Fruit fly (Drosophila melanogaster): Measurements from ENCODE around the gene Sugb.

Sugb gene

DNA sequence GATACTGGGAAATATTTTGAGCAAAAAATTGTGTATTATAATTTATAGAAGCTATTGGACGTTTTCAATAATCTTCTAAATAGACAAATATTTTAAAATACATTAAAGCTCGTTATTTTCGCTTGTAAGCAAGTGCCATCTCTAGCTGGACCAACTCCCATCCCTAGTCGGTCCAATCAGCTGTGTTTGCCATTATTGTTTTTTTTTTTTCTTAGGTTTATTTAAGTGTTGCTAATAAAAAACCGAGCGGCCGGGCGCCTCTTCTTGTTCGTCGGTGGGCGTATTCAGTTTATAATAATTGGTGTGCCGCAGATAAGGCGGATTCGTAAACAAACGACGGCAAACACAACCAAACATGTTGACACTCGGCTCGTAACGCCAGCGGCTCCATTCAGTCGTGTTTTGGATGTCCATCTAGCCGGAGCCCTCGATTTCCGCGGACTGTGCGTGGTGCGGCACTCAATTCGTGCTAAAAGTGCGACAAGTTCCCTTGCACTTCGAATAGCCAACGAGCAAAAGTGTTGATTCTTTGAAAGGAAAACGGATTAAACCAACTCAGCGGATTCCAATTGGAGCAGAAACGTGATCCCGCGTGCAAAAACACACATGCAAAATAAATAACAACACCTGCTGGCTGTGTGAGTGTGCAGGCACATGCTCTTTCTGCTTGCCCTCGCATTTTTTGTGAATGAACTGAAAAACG, at the start of gene Sugb (continued):
- TF ChIP-seq bab2 (GFP tag; optimal IDR thresholded peaks at IDR 0.05) (peak; percentile 68), CG32532 (GFP tag; IDR thresholded peaks at IDR 0.05) (peak; percentile 69), CG17359 (tag; optimal IDR thresholded peaks at IDR 0.05) (peak; percentile 56), wek (GFP tag; optimal IDR thresholded peaks at IDR 0.05) (peak; percentile 44), Jarid2 (GFP tag; optimal IDR thresholded peaks at IDR 0.05) (peak; percentile 56), CG17361 (GFP tag; IDR thresholded peaks at IDR 0.05) (peak; percentile 48; the same call in 2 of the 3 replicates), emc (GFP tag; optimal IDR thresholded peaks at IDR 0.05) (no peak), Hey (tag; optimal IDR thresholded peaks at IDR 0.05) (peak; percentile 48), sens-2 (GFP tag; IDR thresholded peaks at IDR 0.05) (peak; percentile 15; the same call in 1 of the 2 replicates), Doc2 (GFP tag; IDR thresholded peaks at IDR 0.05) (no peak), CG11695 (GFP tag; IDR thresholded peaks at IDR 0.05) (peak; percentile 41; the same call in 1 of the 3 replicates), bsh (GFP tag; optimal IDR thresholded peaks at IDR 0.05) (peak; percentile 37 to 65), Xrp1 (GFP tag; IDR thresholded peaks at IDR 0.05) (peak; percentile 78), ro (GFP tag; IDR thresholded peaks at IDR 0.05) (no peak), ftz-f1 (GFP tag; optimal IDR thresholded peaks at IDR 0.05) (no peak), CG10543 (GFP tag; optimal IDR thresholded peaks at IDR 0.05) (peak; percentile 40), CG10321 (GFP tag; IDR thresholded peaks at IDR 0.05) (no peak), tll (GFP tag; optimal IDR thresholded peaks at IDR 0.05) (no peak), Rfx (GFP tag; IDR thresholded peaks at IDR 0.05) (peak; percentile 87; the same call in 1 of the 2 replicates), Eip74EF (GFP tag; optimal IDR thresholded peaks at IDR 0.05) (peak in 1 of 2 experiments; percentile 58), CG8388 (GFP tag; optimal IDR thresholded peaks at IDR 0.05) (peak; percentile 36), toy (GFP tag; IDR thresholded peaks at IDR 0.05) (no peak), nerfin-1 (tag; optimal IDR thresholded peaks at IDR 0.05) (no peak), Dip3 (GFP tag; optimal IDR thresholded peaks at IDR 0.05) (peak; percentile 46), CG11504 (tag; optimal IDR thresholded peaks at IDR 0.05) (peak; percentile 66), nerfin-2 (GFP tag; IDR thresholded peaks at IDR 0.05; ENCODE audit: partially characterized antibody) (no peak), CG2678 (tag; optimal IDR thresholded peaks at IDR 0.05) (peak; percentile 68), CG3407 (GFP tag; optimal IDR thresholded peaks at IDR 0.05) (peak; percentile 41), CG10654 (GFP tag; optimal IDR thresholded peaks at IDR 0.05) (peak; percentile 33), CG42726 (GFP tag; IDR thresholded peaks at IDR 0.05; ENCODE audit: partially characterized antibody) (no peak), CG4360 (GFP tag; IDR thresholded peaks at IDR 0.05) (no peak), salm (tag; optimal IDR thresholded peaks at IDR 0.05) (peak; percentile 26), al (GFP tag; IDR thresholded peaks at IDR 0.05) (peak; percentile 58), CG9609 (GFP tag; optimal IDR thresholded peaks at IDR 0.05) (peak; percentile 40), CG10462 (GFP tag; optimal IDR thresholded peaks at IDR 0.05) (no peak), CG31365 (tag; optimal IDR thresholded peaks at IDR 0.05) (no peak), nom (GFP tag; optimal IDR thresholded peaks at IDR 0.05) (peak; percentile 58), trem (tag; optimal IDR thresholded peaks at IDR 0.05) (peak; percentile 39), E2f1 (GFP tag; IDR thresholded peaks at IDR 0.05) (peak; percentile 41; the same call in 1 of the 2 replicates), pros (GFP tag; optimal IDR thresholded peaks at IDR 0.05) (peak; percentile 16), Dek (tag; optimal IDR thresholded peaks at IDR 0.05) (peak; percentile 57), CG2712 (tag; optimal IDR thresholded peaks at IDR 0.05) (peak; percentile 20), CG7963 (GFP tag; IDR thresholded peaks at IDR 0.05; ENCODE audit: partially characterized antibody) (no peak), gsb-n (tag; optimal IDR thresholded peaks at IDR 0.05) (no peak), HLH3B (GFP tag; IDR thresholded peaks at IDR 0.05) (peak; percentile 62), slp2 (GFP tag; optimal IDR thresholded peaks at IDR 0.05) (no peak), stc (GFP tag; IDR thresholded peaks at IDR 0.05) (no peak; the same call in 1 of the 2 replicates), CG15601 (tag; optimal IDR thresholded peaks at IDR 0.05) (peak; percentile 8)

Measured in whole organism, embryonic.